Worm (Caenorhabditis elegans) whole organism, late embryonic: ENCODE measurements around the gene F14D2.14.

Source experiments
- ceh-45 ChIP-seq: fragments of 200-800 bp; sonication (Bioruptor generic); IDR thresholded peaks from 2 replicates; pipeline ENCODE4 v1.3.6; 2022; ENCODE audit warnings: missing genetic modification reagents, missing genetic modification characterization, missing compliant biosample characterization
- hlh-6 ChIP-seq: sonication (generic microtip); optimal IDR thresholded peaks from 2 replicates; lab custom pipeline; 2016; ENCODE audit warnings: missing genotype, missing genetic modification characterization, missing compliant biosample characterization
- lim-6 ChIP-seq: sonication (generic microtip); optimal IDR thresholded peaks from 2 replicates; lab custom pipeline; 2016; ENCODE audit warnings: missing genetic modification characterization, missing compliant biosample characterization
- nhr-11 ChIP-seq: fragments of 150-350 bp; optimal IDR thresholded peaks from 2 replicates; lab custom pipeline; 2014; ENCODE audit warnings: missing biosample characterization, missing genetic modification characterization
- odd-2 ChIP-seq: sonication (generic microtip); optimal IDR thresholded peaks from 2 replicates; lab custom pipeline; 2017; ENCODE audit warnings: antibody characterized with exemption, mild to moderate bottlenecking, missing genetic modification characterization, missing compliant biosample characterization
- unc-55 ChIP-seq: sonication (generic microtip); optimal IDR thresholded peaks from 2 replicates; lab custom pipeline; 2017; ENCODE audit warnings: missing biosample characterization, missing genetic modification reagents, missing genetic modification characterization

DNA sequence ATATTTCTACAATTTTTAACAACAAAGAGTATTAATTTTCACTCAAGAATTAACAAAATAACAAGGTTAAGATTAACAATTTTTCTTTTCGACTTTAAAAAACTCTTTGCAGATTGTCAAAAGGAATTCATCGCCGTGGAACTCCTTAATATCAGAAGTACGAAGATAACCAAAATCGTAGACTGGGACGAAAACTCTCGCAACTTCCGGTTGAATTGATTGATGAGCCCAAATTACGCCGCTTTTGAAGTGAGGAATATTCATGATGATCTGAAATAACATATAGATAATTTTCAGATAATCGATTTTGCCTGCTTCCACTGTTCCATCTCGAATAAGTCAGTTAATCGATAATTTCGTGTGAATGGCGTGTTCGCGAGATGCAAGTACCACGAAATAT lies 4.1 kb downstream of the F14D2.14 start, which contains the start of gene F14D2.15:
- TF ChIP-seq odd-2 (tag; lab: Kevin White, UChicago) (no peak), lim-6 (no peak), nhr-11 (tag; lab: Kevin White, UChicago) (no peak), unc-55 (no peak), hlh-6 (no peak), ceh-45 (GFP tag; lab: Robert Waterston, UW) (no peak)
